Worm (Caenorhabditis elegans) whole organism, late embryonic: Measurements from ENCODE around the gene nhr-126.

Experiments
- C08G9.2 ChIP-seq: sonication (generic microtip); optimal IDR thresholded peaks from 2 replicates; lab custom pipeline; 2016; ENCODE audit warnings: mild to moderate bottlenecking, missing genetic modification characterization, moderate library complexity, missing compliant biosample characterization
- K02D7.2 ChIP-seq: sonication (generic microtip); optimal IDR thresholded peaks from 2 replicates; lab custom pipeline; 2017; ENCODE audit warnings: mild to moderate bottlenecking, missing genetic modification characterization, missing compliant biosample characterization
- ceh-2 ChIP-seq: sonication (generic microtip); optimal IDR thresholded peaks from 2 replicates; lab custom pipeline; 2016; ENCODE audit warnings: missing genotype, missing genetic modification characterization, missing compliant biosample characterization
- ceh-24 ChIP-seq: sonication (generic microtip); optimal IDR thresholded peaks from 2 replicates; lab custom pipeline; 2016; ENCODE audit warnings: mild to moderate bottlenecking, missing genetic modification characterization, missing compliant biosample characterization
- ceh-9 ChIP-seq: sonication (generic microtip); optimal IDR thresholded peaks from 2 replicates; lab custom pipeline; 2016; ENCODE audit warnings: mild to moderate bottlenecking, missing genetic modification characterization, inconsistent platforms, missing compliant biosample characterization
- elt-2 ChIP-seq: sonication (generic microtip); optimal IDR thresholded peaks from 2 replicates; lab custom pipeline; 2016; ENCODE audit warnings: missing genetic modification reagents, missing genetic modification characterization, missing compliant biosample characterization
- fkh-10 ChIP-seq: fragments of 150-350 bp; optimal IDR thresholded peaks from 2 replicates; lab custom pipeline; 2014; ENCODE audit warnings: missing biosample characterization, missing genetic modification reagents, missing genetic modification characterization
- pha-2 ChIP-seq: sonication (generic microtip); optimal IDR thresholded peaks from 2 replicates; lab custom pipeline; 2017; ENCODE audit warnings: mild to moderate bottlenecking, missing genetic modification characterization, missing compliant biosample characterization
- pqm-1 ChIP-seq: sonication (generic microtip); optimal IDR thresholded peaks from 2 replicates; lab custom pipeline; 2016; ENCODE audit warnings: missing genetic modification characterization, missing compliant biosample characterization
- rnt-1 ChIP-seq: sonication (generic microtip); optimal IDR thresholded peaks from 2 replicates; lab custom pipeline; 2016; ENCODE audit warnings: missing genetic modification characterization, missing compliant biosample characterization
- tbx-2 ChIP-seq: sonication (generic microtip); optimal IDR thresholded peaks from 2 replicates; lab custom pipeline; 2016; ENCODE audit warnings: missing genetic modification characterization, missing compliant biosample characterization
- tbx-7 ChIP-seq: sonication (generic microtip); optimal IDR thresholded peaks from 2 replicates; lab custom pipeline; 2016; ENCODE audit warnings: missing genotype, missing genetic modification characterization, missing compliant biosample characterization
- zip-5 ChIP-seq: sonication (generic microtip); optimal IDR thresholded peaks from 2 replicates; lab custom pipeline; 2016; ENCODE audit warnings: missing genetic modification characterization, missing compliant biosample characterization

ce11 chrV:2266958-2267357 is 38.1 kb downstream of the nhr-126 start, which contains the start of gene nhr-275:
- TF ChIP-seq C08G9.2 (tag; lab: Kevin White, UChicago) (no peak), pha-2 (tag; lab: Kevin White, UChicago) (no peak), rnt-1 (tag; lab: Kevin White, UChicago) (no peak), pqm-1 (tag; lab: Kevin White, UChicago) (no peak), zip-5 (tag; lab: Kevin White, UChicago) (no peak), tbx-2 (tag; lab: Kevin White, UChicago) (no peak), ceh-9 (tag; lab: Kevin White, UChicago) (no peak), K02D7.2 (tag; lab: Kevin White, UChicago) (no peak), elt-2 (tag; lab: Kevin White, UChicago) (no peak), ceh-2 (tag; lab: Kevin White, UChicago) (no peak), fkh-10 (GFP tag; lab: Kevin White, UChicago) (no peak), tbx-7 (no peak), ceh-24 (tag; lab: Kevin White, UChicago) (no peak)
